Fruit fly (Drosophila melanogaster) whole organism, embryonic: ENCODE results near the gene Tengl1.
A peak's percentile ranks its signal among the peaks of the same experiment; 100 is the strongest.

ENCODE experiments used
- Aef1 ChIP-seq: fragments of 200-800 bp; sonication (Bioruptor generic); IDR thresholded peaks from 3 replicates; pipeline ENCODE4 v1.3.6; 2022; ENCODE audit warnings: missing biosample characterization, missing genetic modification characterization
- CG10267 ChIP-seq: fragments of 200-800 bp; sonication (Bioruptor generic); optimal IDR thresholded peaks from 2 replicates; lab custom pipeline; 2018; ENCODE audit warnings: missing biosample characterization, mild to moderate bottlenecking, missing genetic modification characterization, moderate library complexity
- CG11456 ChIP-seq: fragments of 200-800 bp; sonication (Bioruptor generic); IDR thresholded peaks from 3 replicates; pipeline ENCODE4 v1.3.6; 2022; ENCODE audit warnings: missing biosample characterization, missing genetic modification characterization
- CG11696 ChIP-seq: fragments of 200-800 bp; sonication (Bioruptor generic); IDR thresholded peaks from 2 replicates; pipeline ENCODE4 v1.3.6; 2022; ENCODE audit warnings: missing biosample characterization, missing genetic modification characterization
- CG12299 ChIP-seq: fragments of 200-800 bp; sonication (Bioruptor generic); optimal IDR thresholded peaks from 2 replicates; lab custom pipeline; 2018; ENCODE audit warnings: missing biosample characterization, mild to moderate bottlenecking, missing genetic modification characterization
- CG12659 ChIP-seq: fragments of 200-800 bp; sonication (Bioruptor generic); optimal IDR thresholded peaks from 3 replicates; lab custom pipeline; 2017; ENCODE audit warnings: mild to moderate bottlenecking, missing biosample characterization, missing genetic modification reagents, missing genetic modification characterization
- CG12769 ChIP-seq: fragments of 200-800 bp; sonication (Bioruptor generic); optimal IDR thresholded peaks from 2 replicates; lab custom pipeline; 2019; ENCODE audit warnings: missing biosample characterization, mild to moderate bottlenecking, missing genetic modification characterization, moderate library complexity
- CG13894 ChIP-seq: fragments of 200-800 bp; sonication (Bioruptor generic); optimal IDR thresholded peaks from 3 replicates; lab custom pipeline; 2018; ENCODE audit warnings: missing biosample characterization, mild to moderate bottlenecking, missing genetic modification characterization, moderate library complexity
- CG14050 ChIP-seq: fragments of 200-800 bp; sonication (Bioruptor generic); IDR thresholded peaks from 3 replicates; pipeline ENCODE4 v1.3.6; 2022; ENCODE audit warnings: missing biosample characterization, missing genetic modification characterization
- CG14441 ChIP-seq: fragments of 200-800 bp; sonication (Bioruptor generic); IDR thresholded peaks from 2 replicates; pipeline ENCODE4 v1.3.6; 2022; ENCODE audit warnings: missing biosample characterization, missing genetic modification characterization
- CG17328 ChIP-seq: fragments of 200-800 bp; sonication (Bioruptor generic); IDR thresholded peaks from 2 replicates; pipeline ENCODE4 v1.3.6; 2022; ENCODE audit warnings: missing biosample characterization, missing genetic modification characterization
- CG17385 ChIP-seq: fragments of 200-800 bp; sonication (Bioruptor generic); optimal IDR thresholded peaks from 3 replicates; lab custom pipeline; 2018; ENCODE audit warnings: missing biosample characterization, mild to moderate bottlenecking, missing genetic modification characterization
- CG2120 ChIP-seq: fragments of 200-800 bp; sonication (Bioruptor generic); optimal IDR thresholded peaks from 3 replicates; lab custom pipeline; 2016; ENCODE audit warnings: missing biosample characterization, missing genetic modification characterization
- CG33213 ChIP-seq: fragments of 200-800 bp; sonication (Bioruptor generic); optimal IDR thresholded peaks from 3 replicates; lab custom pipeline; 2016; ENCODE audit warnings: missing biosample characterization, missing genetic modification characterization
- CG33557 ChIP-seq: fragments of 200-800 bp; sonication (Bioruptor generic); optimal IDR thresholded peaks from 2 replicates; lab custom pipeline; 2019; ENCODE audit warnings: missing biosample characterization, mild to moderate bottlenecking, missing genetic modification characterization, moderate library complexity
- CG3847 ChIP-seq: fragments of 200-800 bp; sonication (Bioruptor generic); IDR thresholded peaks from 2 replicates; pipeline ENCODE4 v1.3.6; 2022; ENCODE audit warnings: missing biosample characterization, missing genetic modification characterization
- CG4404 ChIP-seq: fragments of 200-800 bp; sonication (Bioruptor generic); IDR thresholded peaks from 2 replicates; pipeline ENCODE4 v1.3.6; 2022; ENCODE audit warnings: missing biosample characterization, missing genetic modification characterization
- CG4707 ChIP-seq: fragments of 200-800 bp; sonication (Bioruptor generic); optimal IDR thresholded peaks from 2 replicates; lab custom pipeline; 2018; ENCODE audit warnings: missing biosample characterization, mild to moderate bottlenecking, missing genetic modification characterization, moderate library complexity
- CG6854 ChIP-seq: fragments of 200-800 bp; sonication (Bioruptor generic); optimal IDR thresholded peaks from 3 replicates; lab custom pipeline; 2017; ENCODE audit warnings: missing biosample characterization, mild to moderate bottlenecking, missing genetic modification characterization
- CG7357 ChIP-seq: fragments of 200-800 bp; sonication (Bioruptor generic); IDR thresholded peaks from 3 replicates; pipeline ENCODE4 v1.3.6; 2022; ENCODE audit warnings: missing biosample characterization, missing genetic modification characterization
- CG7987 ChIP-seq: fragments of 200-800 bp; sonication (Bioruptor generic); optimal IDR thresholded peaks from 2 replicates; lab custom pipeline; 2018; ENCODE audit warnings: missing biosample characterization, mild to moderate bottlenecking, missing genetic modification characterization, moderate library complexity
- CG8388 ChIP-seq: fragments of 200-800 bp; sonication (Bioruptor generic); optimal IDR thresholded peaks from 2 replicates; lab custom pipeline; 2019; ENCODE audit warnings: missing biosample characterization, mild to moderate bottlenecking, missing genetic modification characterization, moderate library complexity
- CG8924 ChIP-seq: fragments of 200-800 bp; optimal IDR thresholded peaks from 3 replicates; lab custom pipeline; 2019; ENCODE audit warnings: missing biosample characterization, mild to moderate bottlenecking, missing genetic modification characterization, moderate library complexity
- D19B ChIP-seq: fragments of 200-800 bp; sonication (Bioruptor generic); optimal IDR thresholded peaks from 2 replicates; lab custom pipeline; 2017; ENCODE audit warnings: missing biosample characterization, mild to moderate bottlenecking, missing genetic modification characterization
- Ets97D ChIP-seq: fragments of 200-800 bp; sonication (Bioruptor generic); optimal IDR thresholded peaks from 3 replicates; lab custom pipeline; 2016; ENCODE audit warnings: missing biosample characterization, missing genetic modification characterization
- GATAe ChIP-seq: fragments of 200-800 bp; sonication (Bioruptor generic); conservative IDR thresholded peaks from 2 replicates; pipeline ENCODE4 v1.3.6; 2022; ENCODE audit warnings: missing biosample characterization, missing genetic modification characterization
- HLHmδ ChIP-seq: fragments of 200-800 bp; sonication (Bioruptor generic); optimal IDR thresholded peaks from 2 replicates; lab custom pipeline; 2018; ENCODE audit warnings: missing biosample characterization, mild to moderate bottlenecking, missing genetic modification characterization, moderate library complexity
- Hmr ChIP-seq: fragments of 200-800 bp; sonication (Bioruptor generic); optimal IDR thresholded peaks from 3 replicates; lab custom pipeline; 2017; ENCODE audit warnings: mild to moderate bottlenecking, missing biosample characterization, missing genetic modification reagents, missing genetic modification characterization
- MESR4 ChIP-seq: fragments of 200-800 bp; sonication (Bioruptor generic); optimal IDR thresholded peaks from 2 replicates; lab custom pipeline; 2018; ENCODE audit warnings: missing biosample characterization, mild to moderate bottlenecking, missing genetic modification characterization, moderate library complexity
- NC2α ChIP-seq: fragments of 200-800 bp; sonication (Bioruptor generic); optimal IDR thresholded peaks from 2 replicates; lab custom pipeline; 2016; ENCODE audit warnings: missing biosample characterization, missing genetic modification characterization
- Rfx ChIP-seq: fragments of 200-800 bp; sonication (Bioruptor generic); IDR thresholded peaks from 2 replicates; pipeline ENCODE4 v1.3.6; 2022; ENCODE audit warnings: missing biosample characterization, missing genetic modification characterization
- Xbp1 ChIP-seq: fragments of 200-800 bp; sonication (Bioruptor generic); optimal IDR thresholded peaks from 3 replicates; lab custom pipeline; 2016; ENCODE audit warnings: missing biosample characterization, mild to moderate bottlenecking, missing genetic modification characterization
- cwo ChIP-seq: fragments of 200-800 bp; sonication (Bioruptor generic); optimal IDR thresholded peaks from 3 replicates; lab custom pipeline; 2017; ENCODE audit warnings: missing biosample characterization, missing genetic modification characterization, mild to moderate bottlenecking, moderate library complexity, missing genetic modification reagents
- dimm ChIP-seq: fragments of 200-800 bp; sonication (Bioruptor generic); IDR thresholded peaks from 2 replicates; pipeline ENCODE4 v1.3.6; 2022; ENCODE audit warnings: missing biosample characterization, missing genetic modification characterization
- dysf ChIP-seq: fragments of 200-800 bp; sonication (Bioruptor generic); IDR thresholded peaks from 3 replicates; pipeline ENCODE4 v1.3.6; 2022; ENCODE audit warnings: missing biosample characterization, missing genetic modification characterization
- esg ChIP-seq: fragments of 200-800 bp; sonication (Bioruptor generic); conservative IDR thresholded peaks from 2 replicates; pipeline ENCODE4 v1.3.6; 2022; ENCODE audit warnings: missing biosample characterization, missing genetic modification characterization
- fd102C ChIP-seq: fragments of 200-800 bp; sonication (Bioruptor generic); optimal IDR thresholded peaks from 2 replicates; lab custom pipeline; 2018; ENCODE audit warnings: missing biosample characterization, mild to moderate bottlenecking, missing genetic modification characterization, moderate library complexity
- ind ChIP-seq: fragments of 200-800 bp; sonication (Bioruptor generic); optimal IDR thresholded peaks from 3 replicates; lab custom pipeline; 2016; ENCODE audit warnings: missing biosample characterization, missing genetic modification characterization
- kay ChIP-seq: fragments of 200-800 bp; sonication (Bioruptor generic); optimal IDR thresholded peaks from 2 replicates; lab custom pipeline; 2016; ENCODE audit warnings: missing biosample characterization, missing genetic modification characterization
- klu ChIP-seq: fragments of 200-800 bp; sonication (Bioruptor generic); IDR thresholded peaks from 2 replicates; pipeline ENCODE4 v1.3.6; 2022; ENCODE audit warnings: missing biosample characterization, missing genetic modification characterization
- kni ChIP-seq: fragments of 200-800 bp; sonication (Bioruptor generic); optimal IDR thresholded peaks from 3 replicates; lab custom pipeline; 2017; ENCODE audit warnings: mild to moderate bottlenecking, missing biosample characterization, missing genetic modification reagents, missing genetic modification characterization
- maf-S ChIP-seq: fragments of 200-800 bp; sonication (Bioruptor generic); optimal IDR thresholded peaks from 2 replicates; lab custom pipeline; 2016; ENCODE audit warnings: missing biosample characterization, missing genetic modification characterization
- nerfin-2 ChIP-seq: fragments of 200-800 bp; sonication (Bioruptor generic); IDR thresholded peaks from 2 replicates; pipeline ENCODE4 v1.3.6; 2022; ENCODE audit warnings: missing biosample characterization, missing genetic modification characterization; ENCODE audit not compliant: partially characterized antibody
- p53 ChIP-seq: fragments of 200-800 bp; sonication (Bioruptor generic); optimal IDR thresholded peaks from 2 replicates; lab custom pipeline; 2016; ENCODE audit warnings: missing biosample characterization, missing genetic modification characterization
- shn ChIP-seq: fragments of 200-800 bp; sonication (Bioruptor generic); optimal IDR thresholded peaks from 3 replicates; lab custom pipeline; 2016; ENCODE audit warnings: missing biosample characterization, missing genetic modification characterization
- tap ChIP-seq: fragments of 200-800 bp; optimal IDR thresholded peaks from 3 replicates; lab custom pipeline; 2019; ENCODE audit warnings: missing biosample characterization, mild to moderate bottlenecking, missing genetic modification characterization, moderate library complexity
- tgo ChIP-seq: fragments of 200-800 bp; sonication (Bioruptor generic); IDR thresholded peaks from 3 replicates; pipeline ENCODE4 v1.3.6; 2022; ENCODE audit warnings: missing biosample characterization, missing genetic modification characterization
- toy ChIP-seq: fragments of 200-800 bp; sonication (Bioruptor generic); IDR thresholded peaks from 2 replicates; pipeline ENCODE4 v1.3.6; 2022; ENCODE audit warnings: missing biosample characterization, missing genetic modification characterization
- zen ChIP-seq: fragments of 200-800 bp; sonication (Bioruptor generic); optimal IDR thresholded peaks from 3 replicates; lab custom pipeline; 2018; ENCODE audit warnings: missing biosample characterization, mild to moderate bottlenecking, missing genetic modification characterization, moderate library complexity

Tengl1 gene

dm6 chr2L:2202018-2202852 is 38.2 kb downstream of the Tengl1 start (continued):
- TF ChIP-seq esg (GFP tag; lab: Robert Waterston, UW): peak; percentile 98
- TF ChIP-seq CG10267: peak; percentile 99
- TF ChIP-seq Xbp1 (GFP tag; lab: Kevin White, UChicago): peak; percentile 99
- TF ChIP-seq p53: peak; percentile 91
- peak; percentile 94 for TF ChIP-seq CG12769 (tag; lab: Kevin White, UChicago)
- no peak for TF ChIP-seq CG13894 (tag; lab: Kevin White, UChicago)
- TF ChIP-seq CG8924 (tag; lab: Kevin White, UChicago): peak; percentile 99
- TF ChIP-seq CG6854 (GFP tag; lab: Kevin White, UChicago): peak; percentile 87
- peak; percentile 95 for TF ChIP-seq CG11696 (GFP tag; lab: Robert Waterston, UW)
- TF ChIP-seq MESR4: peak; percentile 75
- peak; percentile 89 for TF ChIP-seq CG11456
- peak; percentile 83 for TF ChIP-seq Hmr
- TF ChIP-seq CG7987 (GFP tag; lab: Kevin White, UChicago): peak; percentile 79
- peak; percentile 99 for TF ChIP-seq CG4404 (GFP tag; lab: Robert Waterston, UW)
- TF ChIP-seq maf-S (GFP tag; lab: Kevin White, UChicago): peak; percentile 96
- TF ChIP-seq Rfx (GFP tag; lab: Robert Waterston, UW): peak; percentile 78
- TF ChIP-seq dimm: peak; percentile 99
- peak; percentile 92 for TF ChIP-seq Ets97D (GFP tag; lab: Kevin White, UChicago)
- TF ChIP-seq CG33557 (GFP tag; lab: Kevin White, UChicago): peak; percentile 99
- TF ChIP-seq CG3847 (GFP tag; lab: Robert Waterston, UW): peak; percentile 89
- TF ChIP-seq tap: peak; percentile 99
- TF ChIP-seq shn: peak; percentile 95
- peak; percentile 98 for TF ChIP-seq CG14050
- peak; percentile 95 for TF ChIP-seq Aef1 (GFP tag; lab: Robert Waterston, UW)
- peak; percentile 99 for TF ChIP-seq fd102C (GFP tag; lab: Kevin White, UChicago)
- peak; percentile 90 for TF ChIP-seq cwo (GFP tag; lab: Kevin White, UChicago)
- peak; percentile 96 for TF ChIP-seq kni (GFP tag; lab: Kevin White, UChicago)
- TF ChIP-seq GATAe (GFP tag; lab: Robert Waterston, UW): 0 out of 2 replicates have a peak, but pooled peaks have one; percentile 22
- TF ChIP-seq zen: peak; percentile 99
- TF ChIP-seq kay (GFP tag; lab: Kevin White, UChicago): peak; percentile 98
- peak; percentile 97 for TF ChIP-seq CG12299 (tag; lab: Kevin White, UChicago)
- peak; percentile 98 for TF ChIP-seq CG14441
- TF ChIP-seq D19B: peak; percentile 17
- peak; percentile 83 for TF ChIP-seq nerfin-2 (GFP tag; lab: Robert Waterston, UW)
- TF ChIP-seq CG7357 (GFP tag; lab: Robert Waterston, UW): peak; percentile 94
- TF ChIP-seq NC2α (GFP tag; lab: Kevin White, UChicago): peak; percentile 98
- peak; percentile 96 for TF ChIP-seq dysf (GFP tag; lab: Robert Waterston, UW)
- TF ChIP-seq CG12659 (GFP tag; lab: Kevin White, UChicago): peak; percentile 97
- TF ChIP-seq CG17328: peak; percentile 100
- peak; percentile 37 for TF ChIP-seq CG2120 (GFP tag; lab: Kevin White, UChicago)
- peak; percentile 97 for TF ChIP-seq ind (GFP tag; lab: Kevin White, UChicago)
- peak; percentile 97 for TF ChIP-seq CG17385 (GFP tag; lab: Kevin White, UChicago)
- peak; percentile 89 for TF ChIP-seq klu (GFP tag; lab: Robert Waterston, UW)
- peak; percentile 98 for TF ChIP-seq CG4707
- TF ChIP-seq CG33213 (GFP tag; lab: Kevin White, UChicago): peak; percentile 98
- TF ChIP-seq CG8388 (GFP tag; lab: Kevin White, UChicago): peak; percentile 100
- TF ChIP-seq toy (GFP tag; lab: Robert Waterston, UW): peak; percentile 92
- peak; percentile 45 for TF ChIP-seq HLHmδ
- TF ChIP-seq tgo (GFP tag; lab: Robert Waterston, UW): peak; percentile 98
